Fruit fly (Drosophila melanogaster) whole organism, embryonic: ENCODE measurements around the gene CG11085.
A peak's percentile ranks its signal among the peaks of the same experiment; 100 is the strongest.

Source experiments
- Bdp1 ChIP-seq: fragments of 200-800 bp; sonication (Bioruptor generic); optimal IDR thresholded peaks from 3 replicates; lab custom pipeline; 2016; ENCODE audit warnings: missing biosample characterization, missing genetic modification characterization
- CG1024 ChIP-seq: fragments of 200-800 bp; sonication (Bioruptor generic); IDR thresholded peaks from 2 replicates; pipeline ENCODE4 v1.3.6; 2022; ENCODE audit warnings: missing biosample characterization, missing genetic modification characterization
- CG10321 ChIP-seq: fragments of 200-800 bp; sonication (Bioruptor generic); IDR thresholded peaks from 2 replicates; pipeline ENCODE4 v1.3.6; 2022; ENCODE audit warnings: missing biosample characterization, missing genetic modification characterization
- CG12659 ChIP-seq: fragments of 200-800 bp; sonication (Bioruptor generic); optimal IDR thresholded peaks from 3 replicates; lab custom pipeline; 2017; ENCODE audit warnings: mild to moderate bottlenecking, missing biosample characterization, missing genetic modification reagents, missing genetic modification characterization
- CG13296 ChIP-seq: fragments of 200-800 bp; sonication (Bioruptor generic); optimal IDR thresholded peaks from 3 replicates; lab custom pipeline; 2018; ENCODE audit warnings: missing biosample characterization, mild to moderate bottlenecking, missing genetic modification characterization
- CG13894 ChIP-seq: fragments of 200-800 bp; sonication (Bioruptor generic); optimal IDR thresholded peaks from 3 replicates; lab custom pipeline; 2018; ENCODE audit warnings: missing biosample characterization, mild to moderate bottlenecking, missing genetic modification characterization, moderate library complexity
- CG14710 ChIP-seq: fragments of 200-800 bp; sonication (Bioruptor generic); optimal IDR thresholded peaks from 3 replicates; lab custom pipeline; 2019; ENCODE audit warnings: missing biosample characterization, mild to moderate bottlenecking, missing genetic modification characterization, moderate library complexity
- CG15601 ChIP-seq: fragments of 200-800 bp; sonication (Bioruptor generic); optimal IDR thresholded peaks from 3 replicates; lab custom pipeline; 2019; ENCODE audit warnings: missing biosample characterization, mild to moderate bottlenecking, missing genetic modification characterization, moderate library complexity
- CG1602 ChIP-seq: fragments of 200-800 bp; sonication (Bioruptor generic); optimal IDR thresholded peaks from 3 replicates; lab custom pipeline; 2016; ENCODE audit warnings: missing biosample characterization, missing genetic modification characterization
- CG2116 ChIP-seq: fragments of 200-800 bp; sonication (Bioruptor generic); optimal IDR thresholded peaks from 3 replicates; lab custom pipeline; 2018; ENCODE audit warnings: missing biosample characterization, mild to moderate bottlenecking, missing genetic modification characterization
- CG2889 ChIP-seq: fragments of 200-800 bp; sonication (Bioruptor generic); IDR thresholded peaks from 3 replicates; pipeline ENCODE4 v1.3.6; 2022; ENCODE audit warnings: missing biosample characterization, missing genetic modification characterization
- CG30431 ChIP-seq: fragments of 200-800 bp; sonication (Bioruptor generic); optimal IDR thresholded peaks from 2 replicates; lab custom pipeline; 2017; ENCODE audit warnings: missing biosample characterization, missing genetic modification characterization
- CG31365 ChIP-seq: fragments of 200-800 bp; sonication (Bioruptor generic); optimal IDR thresholded peaks from 2 replicates; lab custom pipeline; 2018; ENCODE audit warnings: missing biosample characterization, mild to moderate bottlenecking, missing genetic modification characterization
- CG32532 ChIP-seq: fragments of 200-800 bp; sonication (Bioruptor generic); IDR thresholded peaks from 2 replicates; pipeline ENCODE4 v1.3.6; 2022; ENCODE audit warnings: missing biosample characterization, missing genetic modification characterization
- CG32767 ChIP-seq: fragments of 200-800 bp; sonication (Bioruptor generic); IDR thresholded peaks from 2 replicates; pipeline ENCODE4 v1.3.6; 2022; ENCODE audit warnings: missing biosample characterization, missing genetic modification characterization
- CG34224 ChIP-seq: fragments of 200-800 bp; sonication (Bioruptor generic); IDR thresholded peaks from 3 replicates; pipeline ENCODE4 v1.3.6; 2022; ENCODE audit warnings: missing biosample characterization, missing genetic modification characterization; ENCODE audit not compliant: partially characterized antibody
- CG42726 ChIP-seq: fragments of 200-800 bp; sonication (Bioruptor generic); IDR thresholded peaks from 2 replicates; pipeline ENCODE4 v1.3.6; 2022; ENCODE audit warnings: missing biosample characterization, missing genetic modification characterization; ENCODE audit not compliant: partially characterized antibody
- CG4424 ChIP-seq: fragments of 200-800 bp; sonication (Bioruptor generic); optimal IDR thresholded peaks from 3 replicates; lab custom pipeline; 2016; ENCODE audit warnings: missing biosample characterization, missing genetic modification characterization
- CG6254 ChIP-seq: fragments of 200-800 bp; sonication (Bioruptor generic); optimal IDR thresholded peaks from 3 replicates; lab custom pipeline; 2017; ENCODE audit warnings: mild to moderate bottlenecking, missing biosample characterization, missing genetic modification reagents, missing genetic modification characterization
- CG7839 ChIP-seq: fragments of 200-800 bp; sonication (Bioruptor generic); optimal IDR thresholded peaks from 3 replicates; lab custom pipeline; 2018; ENCODE audit warnings: missing biosample characterization, mild to moderate bottlenecking, missing genetic modification characterization, moderate library complexity
- CG8089 ChIP-seq: fragments of 200-800 bp; sonication (Bioruptor generic); optimal IDR thresholded peaks from 3 replicates; lab custom pipeline; 2016; ENCODE audit warnings: missing biosample characterization, missing genetic modification characterization
- CG9797 ChIP-seq: fragments of 200-800 bp; sonication (Bioruptor generic); optimal IDR thresholded peaks from 3 replicates; lab custom pipeline; 2018; ENCODE audit warnings: missing biosample characterization, mild to moderate bottlenecking, missing genetic modification characterization
- CG9817 ChIP-seq: fragments of 200-800 bp; sonication (Bioruptor generic); optimal IDR thresholded peaks from 2 replicates; lab custom pipeline; 2018; ENCODE audit warnings: missing biosample characterization, mild to moderate bottlenecking, missing genetic modification characterization, moderate library complexity
- Camta ChIP-seq: fragments of 200-800 bp; sonication (Bioruptor generic); optimal IDR thresholded peaks from 2 replicates; lab custom pipeline; 2016; ENCODE audit warnings: missing biosample characterization, missing genetic modification characterization
- Chrac-16 ChIP-seq: fragments of 200-800 bp; sonication (Bioruptor generic); optimal IDR thresholded peaks from 3 replicates; lab custom pipeline; 2016; ENCODE audit warnings: missing biosample characterization, missing genetic modification characterization
- D19A ChIP-seq: fragments of 200-800 bp; optimal IDR thresholded peaks from 3 replicates; lab custom pipeline; 2019; ENCODE audit warnings: missing biosample characterization, mild to moderate bottlenecking, missing genetic modification characterization, moderate library complexity
- Hey ChIP-seq: fragments of 200-800 bp; sonication (Bioruptor generic); optimal IDR thresholded peaks from 3 replicates; lab custom pipeline; 2018; ENCODE audit warnings: missing biosample characterization, mild to moderate bottlenecking, missing genetic modification characterization
- MBD-R2 ChIP-seq: fragments of 200-800 bp; sonication (Bioruptor generic); IDR thresholded peaks from 2 replicates; pipeline ENCODE4 v1.3.6; 2022; ENCODE audit warnings: missing biosample characterization, missing genetic modification characterization
- Max ChIP-seq: fragments of 200-800 bp; sonication (Bioruptor generic); optimal IDR thresholded peaks from 2 replicates; lab custom pipeline; 2016; ENCODE audit warnings: missing biosample characterization, mild to moderate bottlenecking, missing genetic modification characterization
- Optix ChIP-seq: fragments of 200-800 bp; sonication (Bioruptor generic); IDR thresholded peaks from 3 replicates; pipeline ENCODE4 v1.3.6; 2022; ENCODE audit warnings: missing biosample characterization, missing genetic modification characterization
- Six4 ChIP-seq: fragments of 200-800 bp; sonication (Bioruptor generic); optimal IDR thresholded peaks from 2 replicates; lab custom pipeline; 2016; ENCODE audit warnings: missing biosample characterization, missing genetic modification characterization
- Ssrp ChIP-seq: fragments of 200-800 bp; sonication (Bioruptor generic); optimal IDR thresholded peaks from 2 replicates; lab custom pipeline; 2018; ENCODE audit warnings: missing biosample characterization, mild to moderate bottlenecking, missing genetic modification characterization, moderate library complexity
- Vsx1 ChIP-seq: fragments of 200-800 bp; sonication (Bioruptor generic); optimal IDR thresholded peaks from 2 replicates; lab custom pipeline; 2017; ENCODE audit warnings: missing biosample characterization, mild to moderate bottlenecking, missing genetic modification characterization, missing genetic modification reagents
- ap ChIP-seq: fragments of 200-800 bp; sonication (Bioruptor generic); IDR thresholded peaks from 2 replicates; pipeline ENCODE4 v1.3.6; 2022; ENCODE audit warnings: missing biosample characterization, missing genetic modification characterization
- crc ChIP-seq: fragments of 200-800 bp; sonication (Bioruptor generic); optimal IDR thresholded peaks from 2 replicates; lab custom pipeline; 2016; ENCODE audit warnings: missing biosample characterization, missing genetic modification characterization
- dimm ChIP-seq: fragments of 200-800 bp; sonication (Bioruptor generic); IDR thresholded peaks from 2 replicates; pipeline ENCODE4 v1.3.6; 2022; ENCODE audit warnings: missing biosample characterization, missing genetic modification characterization
- dmrt99B ChIP-seq: fragments of 200-800 bp; sonication (Bioruptor generic); optimal IDR thresholded peaks from 2 replicates; lab custom pipeline; 2018; ENCODE audit warnings: missing biosample characterization, mild to moderate bottlenecking, missing genetic modification characterization, moderate library complexity
- fd3F ChIP-seq: fragments of 200-800 bp; sonication (Bioruptor generic); optimal IDR thresholded peaks from 2 replicates; lab custom pipeline; 2018; ENCODE audit warnings: missing biosample characterization, mild to moderate bottlenecking, missing genetic modification characterization, moderate library complexity
- fru ChIP-seq: fragments of >200 bp; optimal IDR thresholded peaks from 2 replicates; lab custom pipeline; 2017
- gcm ChIP-seq: fragments of 200-800 bp; sonication (Bioruptor generic); optimal IDR thresholded peaks from 2 replicates; lab custom pipeline; 2019; ENCODE audit warnings: missing biosample characterization, mild to moderate bottlenecking, missing genetic modification characterization, moderate library complexity
- jumu ChIP-seq: fragments of 200-800 bp; sonication (Bioruptor generic); optimal IDR thresholded peaks from 3 replicates; lab custom pipeline; 2016; ENCODE audit warnings: missing biosample characterization, missing genetic modification characterization
- klu ChIP-seq: fragments of 200-800 bp; sonication (Bioruptor generic); IDR thresholded peaks from 2 replicates; pipeline ENCODE4 v1.3.6; 2022; ENCODE audit warnings: missing biosample characterization, missing genetic modification characterization
- nerfin-2 ChIP-seq: fragments of 200-800 bp; sonication (Bioruptor generic); IDR thresholded peaks from 2 replicates; pipeline ENCODE4 v1.3.6; 2022; ENCODE audit warnings: missing biosample characterization, missing genetic modification characterization; ENCODE audit not compliant: partially characterized antibody
- oc ChIP-seq: fragments of 200-800 bp; sonication (Bioruptor generic); optimal IDR thresholded peaks from 2 replicates; lab custom pipeline; 2018; ENCODE audit warnings: missing biosample characterization, mild to moderate bottlenecking, missing genetic modification characterization, moderate library complexity
- pzg ChIP-seq: fragments of 200-800 bp; sonication (Bioruptor generic); optimal IDR thresholded peaks from 3 replicates; lab custom pipeline; 2018; ENCODE audit warnings: missing biosample characterization, mild to moderate bottlenecking, missing genetic modification characterization, moderate library complexity
- tap ChIP-seq: fragments of 200-800 bp; optimal IDR thresholded peaks from 3 replicates; lab custom pipeline; 2019; ENCODE audit warnings: missing biosample characterization, mild to moderate bottlenecking, missing genetic modification characterization, moderate library complexity
- tll ChIP-seq, 2 experiments: fragments of 200-800 bp in 1 of 2; fragments of >200 bp in 1 of 2; sonication (Bioruptor generic) in 1 of 2; optimal IDR thresholded peaks; 2 replicates each; lab custom pipeline; 2017 to 2019; ENCODE audit warnings: missing biosample characterization in 2 of 2, missing genetic modification characterization in 2 of 2, mild to moderate bottlenecking in 1 of 2, moderate library complexity in 1 of 2
- twi ChIP-seq: fragments of 200-800 bp; optimal IDR thresholded peaks from 2 replicates; lab custom pipeline; 2019; ENCODE audit warnings: missing biosample characterization, mild to moderate bottlenecking, missing genetic modification characterization, moderate library complexity
- vvl ChIP-seq: fragments of 200-800 bp; sonication (Bioruptor generic); IDR thresholded peaks from 2 replicates; pipeline ENCODE4 v1.3.6; 2022; ENCODE audit warnings: missing biosample characterization, missing genetic modification characterization
- zfh2 ChIP-seq: fragments of 200-800 bp; sonication (Bioruptor generic); optimal IDR thresholded peaks from 2 replicates; lab custom pipeline; 2016; ENCODE audit warnings: missing biosample characterization, missing genetic modification characterization

CG11085 gene

dm6 chrX:12579506-12579999, 36.6 kb upstream of the CG11085 start (continued):
- TF ChIP-seq zfh2 (GFP tag; lab: Kevin White, UChicago) (peak; percentile 96), CG2889 (GFP tag; lab: Robert Waterston, UW) (peak; percentile 88), CG31365 (tag; lab: Kevin White, UChicago) (peak; percentile 80), MBD-R2 (GFP tag; lab: Robert Waterston, UW) (peak; percentile 77), Max (GFP tag; lab: Kevin White, UChicago) (peak; percentile 95), CG32532 (GFP tag; lab: Robert Waterston, UW) (peak; percentile 93), ap (GFP tag; lab: Robert Waterston, UW) (peak; percentile 86), CG30431 (GFP tag; lab: Kevin White, UChicago) (peak; percentile 91), CG7839 (tag; lab: Kevin White, UChicago) (peak; percentile 98), Bdp1 (GFP tag; lab: Kevin White, UChicago) (peak; percentile 87), gcm (GFP tag; lab: Kevin White, UChicago) (peak; percentile 90), Optix (peak; percentile 83), CG15601 (peak; percentile 84), Hey (peak; percentile 40), crc (GFP tag; lab: Kevin White, UChicago) (peak; percentile 90), CG8089 (peak; percentile 92), tap (peak; percentile 94), klu (peak; percentile 89), CG32767 (GFP tag; lab: Robert Waterston, UW) (peak; percentile 81), Chrac-16 (GFP tag; lab: Kevin White, UChicago) (peak; percentile 90), fd3F (GFP tag; lab: Kevin White, UChicago) (peak; percentile 95), CG9797 (GFP tag; lab: Kevin White, UChicago) (no peak), twi (tag; lab: Kevin White, UChicago) (peak; percentile 77), CG6254 (peak; percentile 80), Six4 (peak; percentile 86), CG10321 (peak; percentile 76; the same call in 1 of the 2 replicates), CG1024 (GFP tag; lab: Robert Waterston, UW) (peak; percentile 64), jumu (GFP tag; lab: Kevin White, UChicago) (peak; percentile 92), D19A (tag; lab: Kevin White, UChicago) (peak; percentile 89), dmrt99B (tag; lab: Kevin White, UChicago) (peak; percentile 98), CG42726 (GFP tag; lab: Robert Waterston, UW) (no peak), CG9817 (tag; lab: Kevin White, UChicago) (peak; percentile 96), CG13894 (peak; percentile 95), CG1602 (GFP tag; lab: Kevin White, UChicago) (peak; percentile 88), Camta (GFP tag; lab: Kevin White, UChicago) (peak; percentile 62), CG13296 (GFP tag; lab: Kevin White, UChicago) (peak; percentile 96), Vsx1 (GFP tag; lab: Kevin White, UChicago) (peak; percentile 81), tll (GFP tag; optimal IDR thresholded peaks at IDR 0.05; lab: Kevin White, UChicago) (no peak), CG2116 (GFP tag; lab: Kevin White, UChicago) (peak; percentile 79), pzg (GFP tag; lab: Kevin White, UChicago) (peak; percentile 5), CG4424 (GFP tag; lab: Kevin White, UChicago) (peak; percentile 94), CG34224 (GFP tag; lab: Robert Waterston, UW) (no peak; the same call in 2 of the 3 replicates), CG14710 (tag; lab: Kevin White, UChicago) (peak; percentile 83), Ssrp (peak; percentile 94), fru (lab: Kevin White, UChicago) (no peak), oc (tag; lab: Kevin White, UChicago) (peak; percentile 91), nerfin-2 (no peak), dimm (GFP tag; lab: Robert Waterston, UW) (peak; percentile 72), vvl (GFP tag; lab: Robert Waterston, UW) (peak; percentile 94), CG12659 (GFP tag; lab: Kevin White, UChicago) (peak; percentile 97)
